Fruit fly (Drosophila melanogaster) whole organism, embryonic: Measurements from ENCODE around the gene CG42269.

ENCODE experiments used
- Antp ChIP-seq: fragments of 200-800 bp; sonication (Bioruptor generic); optimal IDR thresholded peaks from 3 replicates; lab custom pipeline; 2016; ENCODE audit warnings: missing biosample characterization, missing genetic modification characterization
- Awh ChIP-seq: fragments of 200-800 bp; sonication (Bioruptor generic); IDR thresholded peaks from 2 replicates; pipeline ENCODE4, ENCODE4 v1.3.6; 2022; ENCODE audit warnings: missing biosample characterization, missing genetic modification characterization
- CG10267 ChIP-seq: fragments of 200-800 bp; sonication (Bioruptor generic); optimal IDR thresholded peaks from 2 replicates; lab custom pipeline; 2018; ENCODE audit warnings: missing biosample characterization, mild to moderate bottlenecking, missing genetic modification characterization, moderate library complexity
- CG12391 ChIP-seq: fragments of 200-800 bp; sonication (Bioruptor generic); optimal IDR thresholded peaks from 3 replicates; lab custom pipeline; 2018; ENCODE audit warnings: missing biosample characterization, mild to moderate bottlenecking, missing genetic modification characterization, moderate library complexity
- CG12659 ChIP-seq: fragments of 200-800 bp; sonication (Bioruptor generic); optimal IDR thresholded peaks from 3 replicates; lab custom pipeline; 2017; ENCODE audit warnings: mild to moderate bottlenecking, missing biosample characterization, missing genetic modification reagents, missing genetic modification characterization
- CG13624 ChIP-seq: fragments of 200-800 bp; sonication (Bioruptor generic); optimal IDR thresholded peaks from 2 replicates; lab custom pipeline; 2016; ENCODE audit warnings: missing biosample characterization, missing genetic modification characterization
- CG14710 ChIP-seq: fragments of 200-800 bp; sonication (Bioruptor generic); optimal IDR thresholded peaks from 3 replicates; lab custom pipeline; 2019; ENCODE audit warnings: missing biosample characterization, mild to moderate bottlenecking, missing genetic modification characterization, moderate library complexity
- CG1603 ChIP-seq: fragments of 200-800 bp; sonication (Bioruptor generic); optimal IDR thresholded peaks from 2 replicates; lab custom pipeline; 2019; ENCODE audit warnings: missing biosample characterization, mild to moderate bottlenecking, missing genetic modification characterization, moderate library complexity
- CG2116 ChIP-seq: fragments of 200-800 bp; sonication (Bioruptor generic); optimal IDR thresholded peaks from 3 replicates; lab custom pipeline; 2018; ENCODE audit warnings: missing biosample characterization, mild to moderate bottlenecking, missing genetic modification characterization
- CG2120 ChIP-seq: fragments of 200-800 bp; sonication (Bioruptor generic); optimal IDR thresholded peaks from 3 replicates; lab custom pipeline; 2016; ENCODE audit warnings: missing biosample characterization, missing genetic modification characterization
- CG2202 ChIP-seq: fragments of 200-800 bp; sonication (Bioruptor generic); optimal IDR thresholded peaks from 2 replicates; lab custom pipeline; 2018; ENCODE audit warnings: missing biosample characterization, mild to moderate bottlenecking, missing genetic modification characterization
- CG2712 ChIP-seq: fragments of 200-800 bp; optimal IDR thresholded peaks from 3 replicates; lab custom pipeline; 2019; ENCODE audit warnings: missing biosample characterization, mild to moderate bottlenecking, missing genetic modification characterization, moderate library complexity
- CG30020 ChIP-seq: fragments of 200-800 bp; optimal IDR thresholded peaks from 2 replicates; lab custom pipeline; 2019; ENCODE audit warnings: missing biosample characterization, mild to moderate bottlenecking, missing genetic modification characterization, moderate library complexity
- CG31365 ChIP-seq: fragments of 200-800 bp; sonication (Bioruptor generic); optimal IDR thresholded peaks from 2 replicates; lab custom pipeline; 2018; ENCODE audit warnings: missing biosample characterization, mild to moderate bottlenecking, missing genetic modification characterization
- CG3995 ChIP-seq: fragments of 200-800 bp; sonication (Bioruptor generic); optimal IDR thresholded peaks from 3 replicates; lab custom pipeline; 2016; ENCODE audit warnings: missing biosample characterization, missing genetic modification characterization
- CG42726 ChIP-seq: fragments of 200-800 bp; sonication (Bioruptor generic); IDR thresholded peaks from 2 replicates; pipeline ENCODE4 v1.3.6; 2022; ENCODE audit warnings: missing biosample characterization, missing genetic modification characterization; ENCODE audit not compliant: partially characterized antibody
- CG4328 ChIP-seq: fragments of 200-800 bp; sonication (Bioruptor generic); optimal IDR thresholded peaks from 3 replicates; lab custom pipeline; 2017; ENCODE audit warnings: missing biosample characterization, missing genetic modification reagents, missing genetic modification characterization
- CG4617 ChIP-seq: fragments of 200-800 bp; sonication (Bioruptor generic); optimal IDR thresholded peaks from 3 replicates; lab custom pipeline; 2016; ENCODE audit warnings: missing biosample characterization, missing genetic modification characterization, borderline replicate concordance
- CG6791 ChIP-seq: fragments of 200-800 bp; sonication (Bioruptor generic); IDR thresholded peaks from 3 replicates; pipeline ENCODE4 v1.3.6; 2022; ENCODE audit warnings: missing biosample characterization, missing genetic modification characterization; ENCODE audit not compliant: partially characterized antibody
- CG7556 ChIP-seq: fragments of 200-800 bp; sonication (Bioruptor generic); optimal IDR thresholded peaks from 2 replicates; lab custom pipeline; 2017; ENCODE audit warnings: missing biosample characterization, mild to moderate bottlenecking, missing genetic modification characterization
- CG8478 ChIP-seq: fragments of >200 bp; optimal IDR thresholded peaks from 2 replicates; lab custom pipeline; 2018
- CG9727 ChIP-seq: fragments of 200-800 bp; sonication (Bioruptor generic); optimal IDR thresholded peaks from 3 replicates; lab custom pipeline; 2017; ENCODE audit warnings: missing biosample characterization, mild to moderate bottlenecking, missing genetic modification characterization
- CG9797 ChIP-seq: fragments of 200-800 bp; sonication (Bioruptor generic); optimal IDR thresholded peaks from 3 replicates; lab custom pipeline; 2018; ENCODE audit warnings: missing biosample characterization, mild to moderate bottlenecking, missing genetic modification characterization
- CG9876 ChIP-seq: fragments of 200-800 bp; sonication (Bioruptor generic); optimal IDR thresholded peaks from 2 replicates; lab custom pipeline; 2016; ENCODE audit warnings: missing biosample characterization, missing genetic modification characterization
- CG9932 ChIP-seq: fragments of 200-800 bp; sonication (Bioruptor generic); IDR thresholded peaks from 2 replicates; pipeline ENCODE4 v1.3.6; 2022; ENCODE audit warnings: missing biosample characterization, missing genetic modification characterization
- CTCF ChIP-seq: fragments of 200-800 bp; sonication (Bioruptor generic); optimal IDR thresholded peaks from 2 replicates; lab custom pipeline; 2017; ENCODE audit warnings: missing biosample characterization, mild to moderate bottlenecking, missing genetic modification characterization, moderate library complexity
- Camta ChIP-seq: fragments of 200-800 bp; sonication (Bioruptor generic); optimal IDR thresholded peaks from 2 replicates; lab custom pipeline; 2016; ENCODE audit warnings: missing biosample characterization, missing genetic modification characterization
- Dll ChIP-seq: fragments of 200-800 bp; sonication (Bioruptor generic); IDR thresholded peaks from 4 replicates; pipeline ENCODE4 v1.3.6; 2022; ENCODE audit warnings: missing biosample characterization, missing genetic modification characterization; ENCODE audit not compliant: partially characterized antibody
- Dref ChIP-seq: fragments of 200-800 bp; sonication (Bioruptor generic); IDR thresholded peaks from 2 replicates; pipeline ENCODE4 v1.3.6; 2022; ENCODE audit warnings: missing biosample characterization, missing genetic modification characterization
- Hmr ChIP-seq: fragments of 200-800 bp; sonication (Bioruptor generic); optimal IDR thresholded peaks from 3 replicates; lab custom pipeline; 2017; ENCODE audit warnings: mild to moderate bottlenecking, missing biosample characterization, missing genetic modification reagents, missing genetic modification characterization
- Hsf ChIP-seq: fragments of 200-800 bp; sonication (Bioruptor generic); optimal IDR thresholded peaks from 3 replicates; lab custom pipeline; 2016; ENCODE audit warnings: missing biosample characterization, missing genetic modification characterization
- MTF-1 ChIP-seq: fragments of 200-800 bp; sonication (Bioruptor generic); optimal IDR thresholded peaks from 2 replicates; lab custom pipeline; 2018; ENCODE audit warnings: missing biosample characterization, mild to moderate bottlenecking, missing genetic modification characterization, borderline replicate concordance
- Opbp ChIP-seq: fragments of 200-800 bp; sonication (Bioruptor generic); IDR thresholded peaks from 3 replicates; pipeline ENCODE4 v1.3.6; 2022; ENCODE audit warnings: missing biosample characterization, missing genetic modification characterization; ENCODE audit not compliant: partially characterized antibody
- Sry-δ ChIP-seq: fragments of 200-800 bp; sonication (Bioruptor generic); optimal IDR thresholded peaks from 2 replicates; lab custom pipeline; 2016; ENCODE audit warnings: missing biosample characterization, missing genetic modification characterization
- Xbp1 ChIP-seq: fragments of 200-800 bp; sonication (Bioruptor generic); optimal IDR thresholded peaks from 3 replicates; lab custom pipeline; 2016; ENCODE audit warnings: missing biosample characterization, mild to moderate bottlenecking, missing genetic modification characterization
- bsh ChIP-seq, 2 experiments: fragments of 200-800 bp; sonication (Bioruptor generic); optimal IDR thresholded peaks; 2 replicates each; lab custom pipeline; 2017 to 2018; ENCODE audit warnings: mild to moderate bottlenecking in 2 of 2, missing biosample characterization in 2 of 2, missing genetic modification characterization in 2 of 2, moderate library complexity in 1 of 2
- ci ChIP-seq: fragments of 200-800 bp; sonication (Bioruptor generic); IDR thresholded peaks from 3 replicates; pipeline ENCODE4 v1.3.6; 2022; ENCODE audit warnings: missing biosample characterization, missing genetic modification characterization
- crc ChIP-seq: fragments of 200-800 bp; sonication (Bioruptor generic); optimal IDR thresholded peaks from 2 replicates; lab custom pipeline; 2016; ENCODE audit warnings: missing biosample characterization, missing genetic modification characterization
- crp ChIP-seq, 2 experiments: fragments of 200-800 bp; sonication (Bioruptor generic); optimal IDR thresholded peaks; 2 replicates in 1 of 2; 3 replicates in 1 of 2; lab custom pipeline; 2017; ENCODE audit warnings: missing biosample characterization in 2 of 2, missing genetic modification characterization in 2 of 2, mild to moderate bottlenecking in 1 of 2, moderate library complexity in 1 of 2
- dm ChIP-seq: fragments of 200-800 bp; sonication (Bioruptor generic); optimal IDR thresholded peaks from 3 replicates; lab custom pipeline; 2016; ENCODE audit warnings: missing biosample characterization, missing genetic modification characterization
- emc ChIP-seq: fragments of 200-800 bp; sonication (Bioruptor generic); optimal IDR thresholded peaks from 2 replicates; lab custom pipeline; 2016; ENCODE audit warnings: missing biosample characterization, missing genetic modification characterization
- fu2 ChIP-seq: fragments of 200-800 bp; sonication (Bioruptor generic); optimal IDR thresholded peaks from 2 replicates; lab custom pipeline; 2016; ENCODE audit warnings: missing biosample characterization, missing genetic modification characterization
- hkb ChIP-seq, 2 experiments: fragments of 200-800 bp in 1 of 2; fragments of >200 bp in 1 of 2; sonication (Bioruptor generic) in 1 of 2; IDR thresholded peaks in 1 of 2; optimal IDR thresholded peaks in 1 of 2; 2 replicates each; pipeline versions ENCODE4 v1.3.6 to Lab custom; 2017 to 2022; ENCODE audit warnings: missing biosample characterization in 1 of 2, missing genetic modification characterization in 1 of 2
- luna ChIP-seq: fragments of 200-800 bp; sonication (Bioruptor generic); optimal IDR thresholded peaks from 2 replicates; lab custom pipeline; 2016; ENCODE audit warnings: missing biosample characterization, missing genetic modification characterization
- pita ChIP-seq: fragments of 200-800 bp; sonication (Bioruptor generic); optimal IDR thresholded peaks from 2 replicates; lab custom pipeline; 2017; ENCODE audit warnings: missing biosample characterization, mild to moderate bottlenecking, missing genetic modification characterization
- sens-2 ChIP-seq: fragments of 200-800 bp; sonication (Bioruptor generic); IDR thresholded peaks from 2 replicates; pipeline ENCODE4 v1.3.6; 2022; ENCODE audit warnings: missing biosample characterization, missing genetic modification characterization
- shn ChIP-seq: fragments of 200-800 bp; sonication (Bioruptor generic); optimal IDR thresholded peaks from 3 replicates; lab custom pipeline; 2016; ENCODE audit warnings: missing biosample characterization, missing genetic modification characterization
- tll ChIP-seq, 2 experiments: fragments of 200-800 bp in 1 of 2; fragments of >200 bp in 1 of 2; sonication (Bioruptor generic) in 1 of 2; optimal IDR thresholded peaks; 2 replicates each; lab custom pipeline; 2017 to 2019; ENCODE audit warnings: missing biosample characterization in 2 of 2, missing genetic modification characterization in 2 of 2, mild to moderate bottlenecking in 1 of 2, moderate library complexity in 1 of 2
- tna ChIP-seq: fragments of 200-800 bp; sonication (Bioruptor generic); IDR thresholded peaks from 2 replicates; pipeline ENCODE4 v1.3.6; 2022; ENCODE audit warnings: missing biosample characterization, missing genetic modification characterization; ENCODE audit not compliant: partially characterized antibody
- trem ChIP-seq: fragments of 200-800 bp; optimal IDR thresholded peaks from 3 replicates; lab custom pipeline; 2019; ENCODE audit warnings: missing biosample characterization, mild to moderate bottlenecking, missing genetic modification characterization, moderate library complexity

Gene CG42269

dm6 chr3L:6054803-6055202 lies 11.3 kb upstream of the CG42269 start, which contains the start of gene tant:
Gene tant (plus strand): TSS chr3L:6055136.
- TF ChIP-seq Xbp1 (GFP tag; lab: Kevin White, UChicago) = peak; percentile 11
- peak; percentile 38 for TF ChIP-seq CG12659 (GFP tag; lab: Kevin White, UChicago)
- no peak for TF ChIP-seq CG2202 (tag; lab: Kevin White, UChicago)
- peak; percentile 24 for TF ChIP-seq CG12391 (tag; lab: Kevin White, UChicago)
- peak; percentile 96 for TF ChIP-seq CG8478 (lab: Kevin White, UChicago)
- no peak for TF ChIP-seq crc (GFP tag; lab: Kevin White, UChicago)
- TF ChIP-seq Dref (GFP tag; lab: Robert Waterston, UW) = peak; percentile 84
- peak; percentile 16 for TF ChIP-seq shn
- TF ChIP-seq CG30020 = peak; percentile 15
- peak; percentile 6 for TF ChIP-seq Hsf (GFP tag; lab: Kevin White, UChicago)
- no peak for TF ChIP-seq ci
- peak; percentile 36 for TF ChIP-seq CG9876 (GFP tag; lab: Kevin White, UChicago)
- TF ChIP-seq CG10267 = peak; percentile 50
- TF ChIP-seq hkb (optimal IDR thresholded peaks at IDR 0.05; lab: Kevin White, UChicago) = peak; percentile 81
- no peak for TF ChIP-seq hkb (GFP tag; IDR thresholded peaks at IDR 0.05; lab: Robert Waterston, UW)
- no peak for TF ChIP-seq luna (GFP tag; lab: Kevin White, UChicago)
- no peak for TF ChIP-seq sens-2
- peak; percentile 2 for TF ChIP-seq CG13624 (GFP tag; lab: Kevin White, UChicago)
- peak; percentile 94 for TF ChIP-seq CG3995 (GFP tag; lab: Kevin White, UChicago)
- TF ChIP-seq Dll = peak; percentile 95
- peak; percentile 7 to 33 for TF ChIP-seq tll (GFP tag; optimal IDR thresholded peaks at IDR 0.05; lab: Kevin White, UChicago)
- TF ChIP-seq CG4328 (GFP tag; lab: Kevin White, UChicago) = no peak
- TF ChIP-seq CG6791 = peak; percentile 90
- peak; percentile 41 for TF ChIP-seq Camta (GFP tag; lab: Kevin White, UChicago)
- TF ChIP-seq CG9797 (GFP tag; lab: Kevin White, UChicago) = peak; percentile 43
- TF ChIP-seq CG7556 (GFP tag; lab: Kevin White, UChicago) = no peak
- TF ChIP-seq trem (tag; lab: Kevin White, UChicago) = peak; percentile 96
- TF ChIP-seq CG9727 = no peak
- TF ChIP-seq crp (GFP tag; optimal IDR thresholded peaks at IDR 0.05; lab: Kevin White, UChicago) = peak in 1 of 2 experiments; percentile 41
- peak; percentile 16 for TF ChIP-seq CG2120 (GFP tag; lab: Kevin White, UChicago)
- peak; percentile 86 for TF ChIP-seq CG4617
- no peak for TF ChIP-seq bsh (GFP tag; optimal IDR thresholded peaks at IDR 0.05; lab: Kevin White, UChicago)
- peak; percentile 99 for TF ChIP-seq CG14710
- no peak for TF ChIP-seq Awh
- TF ChIP-seq MTF-1 (GFP tag; lab: Kevin White, UChicago) = no peak
- no peak for TF ChIP-seq emc (GFP tag; lab: Kevin White, UChicago)
- peak; percentile 74; the same call in 1 of the 2 replicates for TF ChIP-seq CG42726 (GFP tag; lab: Robert Waterston, UW)
- peak; percentile 31 for TF ChIP-seq CG1603 (tag; lab: Kevin White, UChicago)
- TF ChIP-seq fu2 (GFP tag; lab: Kevin White, UChicago) = peak; percentile 7
- TF ChIP-seq CG31365 = peak; percentile 95
- TF ChIP-seq Opbp (GFP tag; lab: Robert Waterston, UW) = peak; percentile 90
- peak; percentile 41 for TF ChIP-seq Hmr
- peak; percentile 2 for TF ChIP-seq Antp
- peak; percentile 27 for TF ChIP-seq dm (GFP tag; lab: Kevin White, UChicago)
- TF ChIP-seq CTCF (GFP tag; lab: Kevin White, UChicago) = peak; percentile 68
- TF ChIP-seq CG9932 = peak; percentile 37; the same call in 1 of the 2 replicates
- TF ChIP-seq pita (GFP tag; lab: Kevin White, UChicago) = peak; percentile 76
- peak; percentile 80 for TF ChIP-seq tna
- peak; percentile 98 for TF ChIP-seq Sry-δ
- TF ChIP-seq CG2712 (tag; lab: Kevin White, UChicago) = peak; percentile 22
- TF ChIP-seq CG2116 (GFP tag; lab: Kevin White, UChicago) = peak; percentile 94
